Worm (Caenorhabditis elegans) whole organism, L2 larva: ENCODE results near the gene cab-1.

ENCODE experiments used
- C34F6.9 ChIP-seq: fragments of 150-350 bp; optimal IDR thresholded peaks from 2 replicates; lab custom pipeline; 2014; ENCODE audit warnings: missing biosample characterization, missing genetic modification characterization
- R02D3.7 ChIP-seq: fragments of 150-350 bp; optimal IDR thresholded peaks from 2 replicates; lab custom pipeline; 2014; ENCODE audit warnings: missing biosample characterization, missing genetic modification characterization
- Y55F3AM.14 ChIP-seq: fragments of 200-800 bp; sonication (Bioruptor generic); optimal IDR thresholded peaks from 2 replicates; lab custom pipeline; 2018; ENCODE audit warnings: mild to moderate bottlenecking, missing genetic modification characterization, missing compliant biosample characterization
- ZK546.5 ChIP-seq: sonication (generic microtip); optimal IDR thresholded peaks from 2 replicates; lab custom pipeline; 2017; ENCODE audit warnings: missing biosample characterization, missing genetic modification characterization
- aly-2 ChIP-seq: fragments of 150-350 bp; optimal IDR thresholded peaks from 2 replicates; lab custom pipeline; 2014; ENCODE audit warnings: missing biosample characterization, missing genetic modification characterization
- ama-1 ChIP-seq: fragments of 150-350 bp; optimal IDR thresholded peaks from 2 replicates; lab custom pipeline; 2018; ENCODE audit warnings: inconsistent platforms
- ceh-82 ChIP-seq: fragments of 150-350 bp; optimal IDR thresholded peaks from 2 replicates; lab custom pipeline; 2014; ENCODE audit warnings: missing biosample characterization, missing genetic modification characterization
- dmd-4 ChIP-seq: sonication (generic microtip); optimal IDR thresholded peaks from 2 replicates; lab custom pipeline; 2017; ENCODE audit warnings: missing biosample characterization, missing genetic modification characterization
- elt-1 ChIP-seq: fragments of 150-350 bp; optimal IDR thresholded peaks from 2 replicates; lab custom pipeline; 2014; ENCODE audit warnings: missing biosample characterization, missing genetic modification characterization
- elt-3 ChIP-seq: sonication (generic microtip); optimal IDR thresholded peaks from 2 replicates; lab custom pipeline; 2017; ENCODE audit warnings: missing biosample characterization, missing genetic modification characterization
- fos-1 ChIP-seq: fragments of 150-350 bp; optimal IDR thresholded peaks from 2 replicates; lab custom pipeline; 2014; ENCODE audit warnings: missing biosample characterization, missing genetic modification characterization
- gmeb-1 ChIP-seq: fragments of 150-350 bp; optimal IDR thresholded peaks from 2 replicates; lab custom pipeline; 2014; ENCODE audit warnings: missing biosample characterization, missing genetic modification characterization
- lin-11 ChIP-seq: fragments of 150-350 bp; sonication (generic microtip); optimal IDR thresholded peaks from 2 replicates; lab custom pipeline; 2014; ENCODE audit warnings: missing biosample characterization, missing genetic modification characterization, inconsistent platforms, mixed read lengths
- lin-39 ChIP-seq: fragments of 150-350 bp; optimal IDR thresholded peaks from 2 replicates; lab custom pipeline; 2014; ENCODE audit warnings: missing biosample characterization, missing genetic modification reagents, missing genetic modification characterization
- lsy-2 ChIP-seq, 2 experiments: fragments of 150-350 bp in 1 of 2; sonication (generic microtip) in 1 of 2; optimal IDR thresholded peaks; 2 replicates each; lab custom pipeline; 2014 to 2017; ENCODE audit warnings: missing biosample characterization in 2 of 2, missing genetic modification characterization in 2 of 2
- mbf-1 ChIP-seq: sonication (generic microtip); optimal IDR thresholded peaks from 2 replicates; lab custom pipeline; 2017; ENCODE audit warnings: missing biosample characterization, missing genetic modification characterization
- mdl-1 ChIP-seq, 2 experiments: fragments of 150-350 bp in 1 of 2; sonication (generic microtip) in 1 of 2; optimal IDR thresholded peaks; 2 replicates each; lab custom pipeline; 2017; ENCODE audit warnings: missing biosample characterization in 2 of 2, missing genetic modification characterization in 2 of 2
- nhr-11 ChIP-seq: fragments of 150-350 bp; optimal IDR thresholded peaks from 2 replicates; lab custom pipeline; 2014; ENCODE audit warnings: missing biosample characterization, missing genetic modification characterization
- nhr-12 ChIP-seq: fragments of 150-350 bp; optimal IDR thresholded peaks from 2 replicates; lab custom pipeline; 2014; ENCODE audit warnings: missing biosample characterization, missing genetic modification characterization
- nhr-129 ChIP-seq: fragments of 150-350 bp; optimal IDR thresholded peaks from 2 replicates; lab custom pipeline; 2014; ENCODE audit warnings: missing biosample characterization, missing genetic modification characterization
- nhr-21 ChIP-seq: fragments of 150-350 bp; optimal IDR thresholded peaks from 2 replicates; lab custom pipeline; 2014; ENCODE audit warnings: missing biosample characterization, missing genetic modification characterization
- nhr-23 ChIP-seq: fragments of 150-350 bp; optimal IDR thresholded peaks from 2 replicates; lab custom pipeline; 2014; ENCODE audit warnings: missing biosample characterization, missing genetic modification reagents, missing genetic modification characterization
- nhr-237 ChIP-seq: fragments of 150-350 bp; optimal IDR thresholded peaks from 2 replicates; lab custom pipeline; 2014; ENCODE audit warnings: missing biosample characterization, missing genetic modification characterization
- nhr-25 ChIP-seq: fragments of 150-350 bp; sonication (generic microtip); optimal IDR thresholded peaks from 3 replicates; lab custom pipeline; 2014; ENCODE audit warnings: missing biosample characterization, missing genetic modification characterization
- nhr-6 ChIP-seq: fragments of 150-350 bp; optimal IDR thresholded peaks from 2 replicates; lab custom pipeline; 2014; ENCODE audit warnings: missing biosample characterization, missing genetic modification characterization
- nhr-77 ChIP-seq: fragments of 150-350 bp; optimal IDR thresholded peaks from 2 replicates; lab custom pipeline; 2014; ENCODE audit warnings: missing biosample characterization, missing genetic modification characterization
- peb-1 ChIP-seq: fragments of 150-350 bp; optimal IDR thresholded peaks from 2 replicates; lab custom pipeline; 2014; ENCODE audit warnings: missing biosample characterization, missing genetic modification characterization
- sem-4 ChIP-seq: fragments of 150-350 bp; optimal IDR thresholded peaks from 2 replicates; lab custom pipeline; 2014; ENCODE audit warnings: missing biosample characterization, missing genetic modification reagents, missing genetic modification characterization
- skn-1 ChIP-seq: sonication (generic microtip); optimal IDR thresholded peaks from 2 replicates; lab custom pipeline; 2017; ENCODE audit warnings: missing biosample characterization, missing genetic modification characterization
- unc-39 ChIP-seq: fragments of 150-350 bp; optimal IDR thresholded peaks from 2 replicates; lab custom pipeline; 2014; ENCODE audit warnings: missing biosample characterization, missing genetic modification characterization
- unc-62 ChIP-seq: fragments of 150-350 bp; optimal IDR thresholded peaks from 2 replicates; lab custom pipeline; 2014; ENCODE audit warnings: missing biosample characterization, missing genetic modification reagents, missing genetic modification characterization
- zag-1 ChIP-seq: fragments of 150-350 bp; optimal IDR thresholded peaks from 2 replicates; lab custom pipeline; 2014; ENCODE audit warnings: missing biosample characterization, missing genetic modification characterization
- ztf-1 ChIP-seq: fragments of 200-800 bp; sonication (Bioruptor generic); conservative IDR thresholded peaks from 2 replicates; pipeline ENCODE4 v1.3.6; 2022; ENCODE audit warnings: missing genetic modification characterization, missing compliant biosample characterization
- ztf-11 ChIP-seq: sonication (generic microtip); optimal IDR thresholded peaks from 2 replicates; lab custom pipeline; 2017; ENCODE audit warnings: missing biosample characterization, missing genetic modification characterization
- ztf-4 ChIP-seq: fragments of 150-350 bp; optimal IDR thresholded peaks from 2 replicates; lab custom pipeline; 2014; ENCODE audit warnings: missing biosample characterization, missing genetic modification characterization

The cab-1 gene

ce11 chrX:12169390-12169789, 43.3 kb downstream of the cab-1 start:
- TF ChIP-seq mdl-1 (tag; optimal IDR thresholded peaks at IDR 0.05; lab: Kevin White, UChicago) (no peak), fos-1 (tag; lab: Kevin White, UChicago) (no peak), nhr-11 (tag; lab: Kevin White, UChicago) (no peak), ztf-4 (tag; lab: Kevin White, UChicago) (no peak), nhr-25 (tag; lab: Kevin White, UChicago) (no peak), nhr-77 (no peak), ceh-82 (tag; lab: Kevin White, UChicago) (no peak)

ce11 chrX:12168765-12169164, 43.9 kb downstream of the cab-1 start:
- TF ChIP-seq nhr-23 (no peak), skn-1 (no peak), ama-1 (lab: Kevin White, UChicago) (no peak), nhr-12 (no peak), nhr-25 (tag; lab: Kevin White, UChicago) (no peak), dmd-4 (tag; lab: Kevin White, UChicago) (no peak), elt-1 (tag; lab: Kevin White, UChicago) (no peak), peb-1 (tag; lab: Kevin White, UChicago) (no peak), lsy-2 (tag; optimal IDR thresholded peaks at IDR 0.05; lab: Kevin White, UChicago) (no peak), ztf-1 (GFP tag; lab: Robert Waterston, UW) (no peak), lin-39 (tag; lab: Kevin White, UChicago) (no peak), elt-3 (tag; lab: Kevin White, UChicago) (no peak), nhr-21 (tag; lab: Kevin White, UChicago) (no peak), lin-11 (tag; lab: Kevin White, UChicago) (no peak), gmeb-1 (tag; lab: Kevin White, UChicago) (no peak), mbf-1 (tag; lab: Kevin White, UChicago) (no peak), ZK546.5 (tag; lab: Kevin White, UChicago) (no peak)

- TF ChIP-seq nhr-129 (tag; lab: Kevin White, UChicago) (peak; percentile 70), zag-1 (tag; lab: Kevin White, UChicago) (no peak), lsy-2 (tag; optimal IDR thresholded peaks at IDR 0.05; lab: Kevin White, UChicago) (peak in 1 of 2 experiments; percentile 15), nhr-237 (tag; lab: Kevin White, UChicago) (no peak), lin-11 (tag; lab: Kevin White, UChicago) (no peak), gmeb-1 (tag; lab: Kevin White, UChicago) (no peak)
These were observed 44.9 kb downstream of the cab-1 start for ce11 chrX:12167632-12168377.

ce11 chrX:12164943-12165342, 47.8 kb downstream of the cab-1 start:
- TF ChIP-seq nhr-6 (tag; lab: Kevin White, UChicago) (no peak), mdl-1 (tag; optimal IDR thresholded peaks at IDR 0.05; lab: Kevin White, UChicago) (no peak), elt-3 (tag; lab: Kevin White, UChicago) (no peak), nhr-23 (no peak)
- TF ChIP-seq, all 48 proteins: peak for 0

ce11 chrX:12164047-12164446, 48.7 kb downstream of the cab-1 start:
- TF ChIP-seq nhr-237 (tag; lab: Kevin White, UChicago) (no peak), nhr-25 (tag; lab: Kevin White, UChicago) (peak; percentile 47), sem-4 (tag; lab: Kevin White, UChicago) (peak; percentile 42)

ce11 chrX:12162659-12163058, 50.0 kb downstream of the cab-1 start:
- TF ChIP-seq unc-62 (GFP tag; lab: Kevin White, UChicago) (no peak), gmeb-1 (tag; lab: Kevin White, UChicago) (no peak), unc-39 (tag; lab: Kevin White, UChicago) (no peak), ZK546.5 (tag; lab: Kevin White, UChicago) (no peak), skn-1 (no peak), R02D3.7 (no peak), lsy-2 (tag; optimal IDR thresholded peaks at IDR 0.05; lab: Kevin White, UChicago) (no peak), aly-2 (no peak), C34F6.9 (tag; lab: Kevin White, UChicago) (no peak), Y55F3AM.14 (GFP tag; lab: Kevin White, UChicago) (no peak), lin-39 (tag; lab: Kevin White, UChicago) (no peak), ztf-11 (tag; lab: Kevin White, UChicago) (no peak)
- TF ChIP-seq, all 48 proteins: peak for 0
